Worm (Caenorhabditis elegans): ENCODE results near the gene F54G2.1.

DNA sequence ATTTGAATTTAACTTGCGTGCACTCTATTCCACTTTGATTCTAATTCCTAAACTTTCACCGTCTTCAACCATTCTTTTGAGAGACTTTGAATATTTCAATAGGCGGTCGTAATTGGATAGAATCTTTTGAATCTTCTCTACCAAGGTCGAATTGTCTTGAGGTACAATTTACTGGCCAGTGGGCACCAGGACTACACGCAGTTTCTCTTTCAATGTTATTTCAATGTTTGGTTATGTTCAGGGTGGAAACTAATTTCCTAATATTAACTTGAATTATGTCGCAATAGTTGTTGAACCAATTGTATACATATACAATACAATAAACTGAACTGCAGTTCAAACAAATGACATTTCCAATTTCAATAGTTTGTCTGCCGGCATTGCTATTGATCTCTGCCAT is 76.2 kb downstream of the F54G2.1 start:
- TF ChIP-seq pqm-1 (tag; optimal IDR thresholded peaks at IDR 0.05) (no peak), nhr-11 (tag; optimal IDR thresholded peaks at IDR 0.05) (no peak), eyg-1 (tag; optimal IDR thresholded peaks at IDR 0.05) (no peak), C08G9.2 (tag; optimal IDR thresholded peaks at IDR 0.05) (no peak), unc-86 (tag; optimal IDR thresholded peaks at IDR 0.05) (no peak)

Data from whole organism, late embryonic.